Worm (Caenorhabditis elegans) whole organism, mixed stage, embryonic: Measurements from ENCODE around the gene F47C12.6.

Experiments used
- M03D4.4 ChIP-seq: sonication (generic microtip); optimal IDR thresholded peaks from 2 replicates; lab custom pipeline; 2017; ENCODE audit warnings: mild to moderate bottlenecking, missing genetic modification characterization, missing compliant biosample characterization
- bed-3 ChIP-seq: fragments of 200-800 bp; sonication (Bioruptor generic); optimal IDR thresholded peaks from 3 replicates; lab custom pipeline; 2018; ENCODE audit warnings: mild to moderate bottlenecking, missing genetic modification characterization, moderate library complexity, missing compliant biosample characterization
- blmp-1 ChIP-seq: fragments of 150-350 bp; optimal IDR thresholded peaks from 2 replicates; lab custom pipeline; 2014; ENCODE audit warnings: missing biosample characterization, missing genetic modification characterization
- ceh-39 ChIP-seq: fragments of 150-350 bp; optimal IDR thresholded peaks from 2 replicates; lab custom pipeline; 2014; ENCODE audit warnings: missing biosample characterization, missing genetic modification characterization
- ceh-43 ChIP-seq: fragments of 200-800 bp; sonication (Bioruptor generic); optimal IDR thresholded peaks from 2 replicates; lab custom pipeline; 2018; ENCODE audit warnings: mild to moderate bottlenecking, missing genetic modification characterization, moderate library complexity, missing compliant biosample characterization
- ceh-83 ChIP-seq: fragments of 200-800 bp; sonication (Bioruptor generic); optimal IDR thresholded peaks from 2 replicates; lab custom pipeline; 2018; ENCODE audit warnings: mild to moderate bottlenecking, missing genetic modification characterization, missing compliant biosample characterization
- ces-1 ChIP-seq: fragments of 150-350 bp; optimal IDR thresholded peaks from 2 replicates; lab custom pipeline; 2014; ENCODE audit warnings: missing biosample characterization, missing genetic modification reagents, missing genetic modification characterization
- cnd-1 ChIP-seq: fragments of 200-800 bp; sonication (Bioruptor generic); optimal IDR thresholded peaks from 2 replicates; lab custom pipeline; 2018; ENCODE audit warnings: mild to moderate bottlenecking, missing genetic modification characterization, missing compliant biosample characterization
- drap-1 ChIP-seq: fragments of 200-800 bp; sonication (Bioruptor generic); optimal IDR thresholded peaks from 3 replicates; lab custom pipeline; 2018; ENCODE audit warnings: mild to moderate bottlenecking, missing genetic modification characterization, missing compliant biosample characterization
- elt-1 ChIP-seq: sonication (generic microtip); optimal IDR thresholded peaks from 2 replicates; lab custom pipeline; 2017; ENCODE audit warnings: missing genetic modification characterization, mild to moderate bottlenecking, missing compliant biosample characterization, antibody characterized with exemption, moderate library complexity, borderline replicate concordance; ENCODE audit not compliant: insufficient read depth
- elt-3 ChIP-seq: fragments of 150-350 bp; optimal IDR thresholded peaks from 2 replicates; lab custom pipeline; 2014; ENCODE audit warnings: missing biosample characterization, missing genetic modification characterization
- flh-1 ChIP-seq: fragments of 200-800 bp; sonication (Bioruptor generic); optimal IDR thresholded peaks from 2 replicates; lab custom pipeline; 2018; ENCODE audit warnings: mild to moderate bottlenecking, missing genetic modification characterization, moderate library complexity, missing compliant biosample characterization
- hlh-1 ChIP-seq: fragments of 150-350 bp; optimal IDR thresholded peaks from 2 replicates; lab custom pipeline; 2014; ENCODE audit warnings: missing biosample characterization, missing genetic modification reagents, missing genetic modification characterization
- lin-13 ChIP-seq: fragments of 150-350 bp; optimal IDR thresholded peaks from 2 replicates; lab custom pipeline; 2014; ENCODE audit warnings: missing biosample characterization, missing genetic modification characterization
- lin-32 ChIP-seq: fragments of 200-800 bp; sonication (Bioruptor generic); optimal IDR thresholded peaks from 2 replicates; lab custom pipeline; 2018; ENCODE audit warnings: mild to moderate bottlenecking, missing genetic modification characterization, missing compliant biosample characterization
- lsy-2 ChIP-seq: fragments of 150-350 bp; optimal IDR thresholded peaks from 2 replicates; lab custom pipeline; 2014; ENCODE audit warnings: missing biosample characterization, missing genetic modification characterization
- mep-1 ChIP-seq: fragments of 150-350 bp; optimal IDR thresholded peaks from 2 replicates; lab custom pipeline; 2017; ENCODE audit warnings: missing biosample characterization, missing genetic modification reagents, missing genetic modification characterization, inconsistent platforms
- mls-2 ChIP-seq: sonication (generic microtip); optimal IDR thresholded peaks from 2 replicates; lab custom pipeline; 2016; ENCODE audit warnings: mild to moderate bottlenecking, missing genetic modification characterization, moderate library complexity, missing compliant biosample characterization
- nhr-12 ChIP-seq: fragments of 150-350 bp; optimal IDR thresholded peaks from 2 replicates; lab custom pipeline; 2014; ENCODE audit warnings: missing biosample characterization, missing genetic modification characterization
- nhr-2 ChIP-seq: fragments of 150-350 bp; optimal IDR thresholded peaks from 2 replicates; lab custom pipeline; 2014; ENCODE audit warnings: missing biosample characterization, missing genetic modification characterization
- nhr-237 ChIP-seq: fragments of 150-350 bp; optimal IDR thresholded peaks from 2 replicates; lab custom pipeline; 2014; ENCODE audit warnings: missing biosample characterization, missing genetic modification characterization
- nhr-28 ChIP-seq: fragments of 150-350 bp; optimal IDR thresholded peaks from 2 replicates; lab custom pipeline; 2014; ENCODE audit warnings: missing biosample characterization, missing genetic modification characterization
- nhr-76 ChIP-seq: sonication (generic microtip); optimal IDR thresholded peaks from 2 replicates; lab custom pipeline; 2017; ENCODE audit warnings: missing biosample characterization, missing genetic modification characterization
- pha-4 ChIP-seq: fragments of 150-350 bp; optimal IDR thresholded peaks from 2 replicates; lab custom pipeline; 2018; ENCODE audit warnings: missing biosample characterization, missing genetic modification reagents, missing genetic modification characterization
- sem-2 ChIP-seq: fragments of 200-800 bp; sonication (Bioruptor generic); optimal IDR thresholded peaks from 2 replicates; lab custom pipeline; 2018; ENCODE audit warnings: mild to moderate bottlenecking, missing genetic modification characterization, missing compliant biosample characterization
- sptf-1 ChIP-seq: sonication (generic microtip); optimal IDR thresholded peaks from 2 replicates; lab custom pipeline; 2017; ENCODE audit warnings: mild to moderate bottlenecking, missing genetic modification characterization, moderate library complexity, missing compliant biosample characterization
- tbx-8 ChIP-seq: fragments of 200-800 bp; sonication (Bioruptor generic); optimal IDR thresholded peaks from 2 replicates; lab custom pipeline; 2018; ENCODE audit warnings: mild to moderate bottlenecking, missing genetic modification characterization, moderate library complexity, missing compliant biosample characterization
- unc-120 ChIP-seq: sonication (generic microtip); optimal IDR thresholded peaks from 2 replicates; lab custom pipeline; 2017; ENCODE audit warnings: missing genetic modification characterization, missing compliant biosample characterization; ENCODE audit not compliant: poor library complexity, severe bottlenecking
- unc-39 ChIP-seq: fragments of 150-350 bp; optimal IDR thresholded peaks from 2 replicates; lab custom pipeline; 2014; ENCODE audit warnings: missing biosample characterization, missing genetic modification characterization
- unc-62 ChIP-seq: fragments of 150-350 bp; optimal IDR thresholded peaks from 2 replicates; lab custom pipeline; 2014; ENCODE audit warnings: missing biosample characterization, missing genetic modification reagents, missing genetic modification characterization
- zip-8 ChIP-seq: fragments of 150-350 bp; optimal IDR thresholded peaks from 2 replicates; lab custom pipeline; 2014; ENCODE audit warnings: missing biosample characterization, missing genetic modification characterization
- ztf-11 ChIP-seq: fragments of 150-350 bp; optimal IDR thresholded peaks from 2 replicates; lab custom pipeline; 2014; ENCODE audit warnings: missing biosample characterization, missing genetic modification characterization

F47C12.6 gene

DNA sequence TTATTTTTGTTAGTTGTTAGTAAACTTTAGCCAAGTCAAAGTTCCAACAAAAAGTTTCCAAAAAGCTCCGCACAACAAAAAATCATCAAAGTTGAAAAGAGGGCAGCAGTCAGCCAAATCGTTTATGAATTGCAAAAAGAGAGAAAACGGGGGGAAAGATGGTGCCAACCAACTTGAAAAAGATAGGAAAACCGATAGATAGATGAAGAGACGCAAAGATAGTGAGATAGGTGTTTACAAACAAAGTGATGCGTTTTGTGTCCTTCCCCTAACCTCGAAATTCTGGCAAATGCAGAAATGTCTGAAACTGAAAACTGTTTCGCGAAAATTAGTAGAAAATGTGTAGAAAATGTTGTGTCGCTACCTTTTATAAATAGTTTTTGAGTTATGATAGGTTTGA lies 40.3 kb upstream of the F47C12.6 start:
- TF ChIP-seq cnd-1 (tag; lab: Kevin White, UChicago) (no peak), nhr-76 (no peak), nhr-237 (tag; lab: Kevin White, UChicago) (no peak), hlh-1 (tag; lab: Kevin White, UChicago) (peak; percentile 11)

DNA sequence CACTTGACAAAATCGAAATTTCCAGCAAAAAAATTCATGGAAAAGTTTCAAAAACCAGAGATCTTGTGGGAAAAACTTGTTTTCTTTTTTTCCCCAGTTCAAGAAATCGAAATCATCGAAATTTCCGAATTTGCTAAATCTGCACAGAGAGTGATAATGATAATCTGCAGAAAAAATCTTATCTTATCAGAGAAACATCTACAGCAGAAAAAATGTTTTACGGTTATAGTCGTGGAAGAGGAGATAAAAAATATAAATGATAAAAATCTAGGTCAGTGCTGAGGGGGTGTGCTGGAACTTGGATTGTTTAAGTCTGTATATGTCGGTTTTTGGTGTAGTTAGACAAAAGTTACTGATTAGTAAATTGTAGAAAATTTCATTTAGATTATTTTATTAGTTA lies 39.2 kb upstream of the F47C12.6 start:
- TF ChIP-seq ztf-11 (tag; lab: Kevin White, UChicago) (no peak), unc-62 (GFP tag; lab: Kevin White, UChicago) (no peak), nhr-76 (no peak), ces-1 (GFP tag; lab: Kevin White, UChicago) (no peak), mls-2 (no peak), drap-1 (GFP tag; lab: Kevin White, UChicago) (no peak), sem-2 (GFP tag; lab: Kevin White, UChicago) (no peak), flh-1 (GFP tag; lab: Kevin White, UChicago) (no peak), unc-39 (tag; lab: Kevin White, UChicago) (no peak), zip-8 (tag; lab: Kevin White, UChicago) (no peak), elt-1 (tag; lab: Kevin White, UChicago) (no peak), lin-13 (no peak), tbx-8 (no peak), cnd-1 (tag; lab: Kevin White, UChicago) (no peak), hlh-1 (tag; lab: Kevin White, UChicago) (no peak), mep-1 (tag; lab: Kevin White, UChicago) (no peak), lin-32 (GFP tag; lab: Kevin White, UChicago) (no peak), pha-4 (tag; lab: Kevin White, UChicago) (no peak)

- TF ChIP-seq bed-3 (no peak), drap-1 (GFP tag; lab: Kevin White, UChicago) (no peak), mls-2 (no peak), lsy-2 (tag; lab: Kevin White, UChicago) (no peak), ceh-39 (no peak), sptf-1 (tag; lab: Kevin White, UChicago) (no peak), elt-3 (tag; lab: Kevin White, UChicago) (no peak), M03D4.4 (tag; lab: Kevin White, UChicago) (no peak), nhr-237 (tag; lab: Kevin White, UChicago) (no peak), zip-8 (tag; lab: Kevin White, UChicago) (no peak), unc-39 (tag; lab: Kevin White, UChicago) (no peak), nhr-12 (no peak), ceh-43 (no peak), pha-4 (tag; lab: Kevin White, UChicago) (no peak), unc-120 (tag; lab: Kevin White, UChicago) (no peak), blmp-1 (tag; lab: Kevin White, UChicago) (no peak), sem-2 (GFP tag; lab: Kevin White, UChicago) (no peak), ceh-83 (no peak)
Observed at ce11 chrIV:4030917-4031599, 37.9 kb upstream of the F47C12.6 start.

DNA sequence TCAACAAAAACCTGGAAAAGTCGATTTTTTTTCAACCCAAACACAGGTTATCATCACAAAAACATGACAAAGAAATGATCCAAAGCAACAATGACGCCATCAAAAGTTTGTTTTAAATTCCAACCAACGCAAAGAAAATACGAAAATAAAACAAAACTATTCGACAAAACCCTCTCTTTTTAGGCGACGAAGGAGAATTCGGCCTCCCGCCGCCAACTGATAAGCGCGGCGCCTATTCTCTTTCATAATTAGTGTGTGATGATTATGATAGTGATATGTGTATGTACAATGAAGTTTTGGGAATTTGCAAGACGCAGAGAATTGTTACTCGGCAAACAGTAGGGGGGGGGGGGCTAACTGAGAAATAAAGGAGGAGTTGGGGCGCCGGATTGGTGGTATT lies 36.1 kb upstream of the F47C12.6 start:
- TF ChIP-seq sptf-1 (tag; lab: Kevin White, UChicago) (no peak), ceh-43 (no peak), pha-4 (tag; lab: Kevin White, UChicago) (no peak), ceh-39 (no peak), ztf-11 (tag; lab: Kevin White, UChicago) (no peak), lsy-2 (tag; lab: Kevin White, UChicago) (no peak), mls-2 (no peak), nhr-12 (no peak), blmp-1 (tag; lab: Kevin White, UChicago) (no peak), nhr-76 (no peak), nhr-2 (tag; lab: Kevin White, UChicago) (no peak), ceh-83 (no peak), nhr-28 (no peak), unc-120 (tag; lab: Kevin White, UChicago) (no peak), lin-32 (GFP tag; lab: Kevin White, UChicago) (no peak), nhr-237 (tag; lab: Kevin White, UChicago) (no peak), sem-2 (GFP tag; lab: Kevin White, UChicago) (no peak)
